Worm (Caenorhabditis elegans): ENCODE measurements around the gene Y41G9A.17.

ce11 chrX:3040021-3040420 is 40.5 kb upstream of the Y41G9A.17 start:
- no peak for TF ChIP-seq him-1 (tag; optimal IDR thresholded peaks at IDR 0.05)
- no peak for TF ChIP-seq W03F9.2 (tag; optimal IDR thresholded peaks at IDR 0.05)
